Fruit fly (Drosophila melanogaster): Measurements from ENCODE around the gene CG2218.

The CG2218 gene

dm6 chr3R:30413795-30414194 lies 14.3 kb downstream of the CG2218 start (continued):
- TF ChIP-seq row (GFP tag; IDR thresholded peaks at IDR 0.05) (peak; percentile 67), zf30C (GFP tag; optimal IDR thresholded peaks at IDR 0.05) (no peak), CG12104 (GFP tag; optimal IDR thresholded peaks at IDR 0.05) (peak; percentile 7), CG6272 (GFP tag; IDR thresholded peaks at IDR 0.05) (peak; percentile 38; the same call in 1 of the 2 replicates), CG32767 (GFP tag; IDR thresholded peaks at IDR 0.05) (0 out of 2 replicates have a peak, but pooled peaks have one; percentile 23), CG6683 (GFP tag; optimal IDR thresholded peaks at IDR 0.05) (no peak), al (GFP tag; IDR thresholded peaks at IDR 0.05) (no peak), Bgb (GFP tag; IDR thresholded peaks at IDR 0.05; ENCODE audit: partially characterized antibody) (no peak), gcm2 (GFP tag; optimal IDR thresholded peaks at IDR 0.05) (no peak), CG17328 (GFP tag; IDR thresholded peaks at IDR 0.05) (peak; percentile 71), CG10462 (GFP tag; optimal IDR thresholded peaks at IDR 0.05) (no peak), CG13287 (GFP tag; IDR thresholded peaks at IDR 0.05; ENCODE audit: partially characterized antibody) (no peak), E2f2 (GFP tag; IDR thresholded peaks at IDR 0.05) (0 out of 2 replicates have a peak, but pooled peaks have one; percentile 18), CG9932 (GFP tag; IDR thresholded peaks at IDR 0.05) (peak; percentile 36; the same call in 1 of the 2 replicates), CG9609 (GFP tag; optimal IDR thresholded peaks at IDR 0.05) (peak; percentile 7), CG12659 (GFP tag; optimal IDR thresholded peaks at IDR 0.05) (peak; percentile 20), fd64A (GFP tag; optimal IDR thresholded peaks at IDR 0.05) (peak; percentile 31), C15 (GFP tag; IDR thresholded peaks at IDR 0.05) (no peak), pnt (GFP tag; optimal IDR thresholded peaks at IDR 0.05) (peak; percentile 45), CG7839 (tag; optimal IDR thresholded peaks at IDR 0.05) (peak; percentile 65), CG7372 (GFP tag; IDR thresholded peaks at IDR 0.05) (peak; percentile 40; the same call in 1 of the 2 replicates), sc (optimal IDR thresholded peaks at IDR 0.05) (no peak), sc (GFP tag; optimal IDR thresholded peaks at IDR 0.05) (no peak), cwo (GFP tag; optimal IDR thresholded peaks at IDR 0.05) (peak; percentile 27), Hr39 (optimal IDR thresholded peaks at IDR 0.05) (no peak), ttk (GFP tag; IDR thresholded peaks at IDR 0.05) (peak; percentile 51; the same call in 1 of the 2 replicates), E2f1 (GFP tag; IDR thresholded peaks at IDR 0.05) (peak; percentile 41), Atf-2 (GFP tag; optimal IDR thresholded peaks at IDR 0.05) (peak; percentile 44), unpg (GFP tag; optimal IDR thresholded peaks at IDR 0.05) (peak; percentile 72), Stat92E (GFP tag; optimal IDR thresholded peaks at IDR 0.05) (no peak), Gsc (GFP tag; IDR thresholded peaks at IDR 0.05) (no peak), CG17912 (GFP tag; optimal IDR thresholded peaks at IDR 0.05) (no peak), pb (GFP tag; optimal IDR thresholded peaks at IDR 0.05) (no peak), CG30403 (GFP tag; optimal IDR thresholded peaks at IDR 0.05) (peak; percentile 54), ssp (GFP tag; IDR thresholded peaks at IDR 0.05) (0 out of 2 replicates have a peak, but pooled peaks have one; percentile 9), Med (GFP tag) (peak; percentile 90), vvl (GFP tag; IDR thresholded peaks at IDR 0.05) (peak; percentile 83), BtbVII (GFP tag; optimal IDR thresholded peaks at IDR 0.05) (no peak), jigr1 (GFP tag; IDR thresholded peaks at IDR 0.05) (no peak), gsb-n (tag; optimal IDR thresholded peaks at IDR 0.05) (peak; percentile 47), CG32772 (GFP tag; IDR thresholded peaks at IDR 0.05) (peak; percentile 64; the same call in 1 of the 2 replicates), CG34422 (GFP tag; IDR thresholded peaks at IDR 0.05) (peak; percentile 55; the same call in 1 of the 3 replicates), CTCF (GFP tag; optimal IDR thresholded peaks at IDR 0.05) (peak; percentile 2), CG9215 (GFP tag; IDR thresholded peaks at IDR 0.05) (0 out of 2 replicates have a peak, but pooled peaks have one; percentile 10), CG9797 (GFP tag; optimal IDR thresholded peaks at IDR 0.05) (no peak), CG10267 (tag; optimal IDR thresholded peaks at IDR 0.05) (peak; percentile 46), CG10366 (GFP tag; IDR thresholded peaks at IDR 0.05) (peak; percentile 70), tap (tag; optimal IDR thresholded peaks at IDR 0.05) (peak; percentile 17), pros (GFP tag; optimal IDR thresholded peaks at IDR 0.05) (no peak), cas (GFP tag; IDR thresholded peaks at IDR 0.05) (no peak), D19A (tag; optimal IDR thresholded peaks at IDR 0.05) (peak; percentile 16), CG10654 (GFP tag; optimal IDR thresholded peaks at IDR 0.05) (peak; percentile 41)
